Worm (Caenorhabditis elegans) whole organism, midembryonic: ENCODE data around the gene lips-8.

ENCODE experiments used
- T22C8.4 ChIP-seq: fragments of 200-800 bp; sonication (Bioruptor generic); IDR thresholded peaks from 2 replicates; pipeline ENCODE4 v1.3.6; 2022; ENCODE audit warnings: missing genetic modification characterization, missing compliant biosample characterization
- cog-1 ChIP-seq: sonication (generic microtip); optimal IDR thresholded peaks from 2 replicates; lab custom pipeline; 2016; ENCODE audit warnings: missing genetic modification characterization, missing compliant biosample characterization
- flt-1 ChIP-seq: fragments of 200-800 bp; sonication (Bioruptor generic); IDR thresholded peaks from 2 replicates; pipeline ENCODE4 v1.3.6; 2022; ENCODE audit warnings: missing genetic modification characterization, missing compliant biosample characterization
- klf-2 ChIP-seq: fragments of 200-800 bp; sonication (Bioruptor generic); conservative IDR thresholded peaks from 2 replicates; pipeline ENCODE4 v1.3.6; 2022; ENCODE audit warnings: missing genetic modification reagents, missing genetic modification characterization, missing compliant biosample characterization
- ref-1 ChIP-seq: fragments of 200-800 bp; sonication (Bioruptor generic); conservative IDR thresholded peaks from 2 replicates; pipeline ENCODE4 v1.3.6; 2022; ENCODE audit warnings: missing genetic modification reagents, missing genetic modification characterization, missing compliant biosample characterization
- tab-1 ChIP-seq: fragments of 200-800 bp; sonication (Bioruptor generic); IDR thresholded peaks from 2 replicates; pipeline ENCODE4 v1.3.6; 2022; ENCODE audit warnings: missing genetic modification characterization, missing compliant biosample characterization
- ztf-23 ChIP-seq: fragments of 200-800 bp; sonication (Bioruptor generic); IDR thresholded peaks from 2 replicates; pipeline ENCODE4 v1.3.6; 2022; ENCODE audit warnings: missing genetic modification reagents, missing genetic modification characterization, missing compliant biosample characterization
- ztf-29 ChIP-seq: fragments of 200-800 bp; sonication (Bioruptor generic); IDR thresholded peaks from 2 replicates; pipeline ENCODE4 v1.3.6; 2022; ENCODE audit warnings: missing genetic modification reagents, missing genetic modification characterization, missing compliant biosample characterization

ce11 chrX:14916767-14917166 lies 18.5 kb downstream of the lips-8 start:
- no peak for TF ChIP-seq klf-2 (GFP tag; lab: Robert Waterston, UW)
- TF ChIP-seq tab-1 (GFP tag; lab: Robert Waterston, UW): no peak
- no peak for TF ChIP-seq ztf-29 (GFP tag; lab: Robert Waterston, UW)
- no peak for TF ChIP-seq flt-1 (GFP tag; lab: Robert Waterston, UW)
- no peak for TF ChIP-seq ref-1 (GFP tag; lab: Robert Waterston, UW)
- TF ChIP-seq ztf-23: no peak
- no peak for TF ChIP-seq T22C8.4 (GFP tag; lab: Robert Waterston, UW)
- TF ChIP-seq cog-1: no peak
